Fruit fly (Drosophila melanogaster): ENCODE data around the gene elav.

Gene elav

DNA sequence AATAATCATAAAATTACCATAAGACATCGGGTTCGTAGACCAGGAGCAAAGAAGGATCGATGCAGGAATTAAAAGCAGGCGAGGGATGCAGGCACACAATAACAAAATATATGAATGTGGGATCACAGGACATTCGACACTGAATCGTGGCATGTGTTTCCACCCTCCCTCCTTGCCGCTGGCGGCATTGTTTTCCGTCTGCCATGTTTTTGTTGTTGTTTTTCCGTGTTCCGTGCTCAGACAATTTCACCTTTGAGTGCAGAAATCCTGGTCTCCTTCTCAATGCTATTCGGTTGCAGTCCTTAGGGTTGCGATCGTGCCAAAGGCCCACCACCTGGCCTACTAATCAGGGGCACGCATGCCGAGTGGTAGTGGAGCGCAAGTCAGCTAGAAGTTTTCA, 2.6 kb upstream of the elav start:
- TF ChIP-seq Pif1A (GFP tag; optimal IDR thresholded peaks at IDR 0.05), result no peak
- TF ChIP-seq CG8301 (tag; optimal IDR thresholded peaks at IDR 0.05), result no peak
- no peak for TF ChIP-seq Snoo (tag; optimal IDR thresholded peaks at IDR 0.05)
- TF ChIP-seq CG15710 (tag; optimal IDR thresholded peaks at IDR 0.05), result no peak
- TF ChIP-seq CG13204 (GFP tag; optimal IDR thresholded peaks at IDR 0.05), result no peak
- no peak for TF ChIP-seq Pif1B (GFP tag; optimal IDR thresholded peaks at IDR 0.05)
- no peak for TF ChIP-seq EcR (GFP tag; optimal IDR thresholded peaks at IDR 0.05)

DNA sequence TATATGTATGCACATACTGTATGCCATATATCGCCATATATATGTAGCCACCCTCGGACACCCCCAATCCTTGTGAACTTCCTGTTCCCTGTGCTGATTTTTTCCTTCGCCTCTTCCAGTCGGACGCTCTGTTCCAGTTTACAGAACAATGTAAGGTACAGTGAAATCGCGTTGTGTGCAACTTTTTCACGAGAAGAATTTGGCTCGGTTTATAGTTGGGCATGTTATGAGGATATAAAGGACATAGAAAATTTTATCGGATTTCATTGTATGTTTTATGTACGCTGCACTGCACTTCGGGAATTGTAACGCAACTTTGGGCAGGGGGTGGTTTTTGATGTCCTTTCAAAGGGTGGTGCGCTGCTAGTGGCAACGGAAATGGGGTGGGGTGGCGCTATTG, 1.3 kb upstream of the elav start:
- TF ChIP-seq CG15710 (tag; optimal IDR thresholded peaks at IDR 0.05) (peak; percentile 4), CG8159 (tag; optimal IDR thresholded peaks at IDR 0.05) (peak; percentile 1), CG14655 (GFP tag; optimal IDR thresholded peaks at IDR 0.05) (no peak), CG4496 (GFP tag; IDR thresholded peaks at IDR 0.05) (0 out of 3 replicates have a peak, but pooled peaks have one; percentile 33)

DNA sequence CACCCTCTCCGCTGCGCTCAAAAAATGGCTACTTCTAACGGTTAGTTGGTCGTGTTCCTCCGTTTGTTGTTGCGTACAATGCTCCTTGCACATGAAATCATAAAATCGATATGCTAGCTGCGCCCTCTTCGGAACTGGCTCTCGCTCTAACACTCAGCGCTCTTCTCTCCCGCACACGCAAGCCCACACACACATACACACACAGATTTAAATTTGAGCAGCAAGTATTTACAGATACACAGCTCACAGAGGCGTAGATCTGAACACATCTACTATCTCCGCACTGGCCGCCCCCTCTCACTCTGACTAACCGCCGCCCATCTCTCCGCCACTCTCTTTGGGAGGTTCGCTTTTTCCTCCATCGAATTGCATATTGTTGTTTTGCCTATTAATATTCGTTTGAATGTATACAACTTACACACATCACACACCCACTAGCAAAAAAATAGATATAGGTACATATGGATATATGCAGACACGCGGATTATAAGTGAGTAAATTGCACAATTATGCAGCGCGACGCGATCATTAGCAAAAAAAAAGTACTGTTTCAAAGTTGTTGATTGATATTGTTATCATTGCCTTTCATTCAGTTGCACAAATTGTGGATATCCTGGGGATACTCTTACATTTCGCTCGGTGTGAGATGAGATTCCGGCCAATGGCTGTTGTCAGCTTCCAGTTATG, 526 bp downstream of the elav start:
- TF ChIP-seq CG4496 (GFP tag; IDR thresholded peaks at IDR 0.05) (peak; percentile 87), CG8301 (tag; optimal IDR thresholded peaks at IDR 0.05) (peak; percentile 23), CG12605 (GFP tag; IDR thresholded peaks at IDR 0.05) (peak; percentile 66; the same call in 1 of the 2 replicates), CG17806 (tag; optimal IDR thresholded peaks at IDR 0.05) (peak; percentile 19), rn (GFP tag; IDR thresholded peaks at IDR 0.05) (no peak), CG8159 (tag; optimal IDR thresholded peaks at IDR 0.05) (peak; percentile 45), Ets98B (GFP tag; IDR thresholded peaks at IDR 0.05) (peak; percentile 92), Pif1A (GFP tag; optimal IDR thresholded peaks at IDR 0.05) (peak; percentile 69), EcR (GFP tag; optimal IDR thresholded peaks at IDR 0.05) (peak; percentile 49), Pif1B (GFP tag; optimal IDR thresholded peaks at IDR 0.05) (peak; percentile 48), CG32121 (GFP tag; IDR thresholded peaks at IDR 0.05) (peak; percentile 85), Snoo (tag; optimal IDR thresholded peaks at IDR 0.05) (peak; percentile 63), CG9948 (tag; optimal IDR thresholded peaks at IDR 0.05) (peak; percentile 27), D1 (tag; optimal IDR thresholded peaks at IDR 0.05) (no peak), fd96Ca (GFP tag; IDR thresholded peaks at IDR 0.05) (peak; percentile 88), CG15710 (tag; optimal IDR thresholded peaks at IDR 0.05) (peak; percentile 35), CG14655 (GFP tag; optimal IDR thresholded peaks at IDR 0.05) (peak; percentile 58), CG13204 (GFP tag; optimal IDR thresholded peaks at IDR 0.05) (peak; percentile 56), CG10348 (GFP tag; IDR thresholded peaks at IDR 0.05) (peak; percentile 30; the same call in 1 of the 2 replicates), gl (tag; optimal IDR thresholded peaks at IDR 0.05) (peak; percentile 24), CG34367 (tag; optimal IDR thresholded peaks at IDR 0.05) (peak; percentile 54)

DNA sequence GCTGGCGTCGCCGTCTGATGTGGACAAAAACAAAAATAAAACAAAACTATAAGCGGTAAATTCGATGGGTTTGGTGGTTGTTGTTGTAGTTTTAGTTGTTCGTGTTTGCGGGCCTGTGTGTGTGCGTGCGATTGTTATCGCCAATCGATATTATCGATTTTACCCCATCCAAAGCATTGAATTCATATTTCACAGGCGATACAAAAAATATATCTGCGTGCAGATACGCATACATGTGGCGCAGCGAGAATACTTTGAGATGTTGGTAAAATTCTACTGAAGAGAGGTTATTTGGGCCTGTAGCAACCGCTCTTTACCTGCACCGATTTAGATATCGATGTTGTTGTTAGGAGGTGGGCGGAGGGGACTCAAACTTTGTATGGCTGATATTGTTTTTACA, 1.3 kb downstream of the elav start:
- TF ChIP-seq CG32121 (GFP tag; IDR thresholded peaks at IDR 0.05) (no peak), CG12605 (GFP tag; IDR thresholded peaks at IDR 0.05) (no peak), CG8159 (tag; optimal IDR thresholded peaks at IDR 0.05) (no peak), Pif1B (GFP tag; optimal IDR thresholded peaks at IDR 0.05) (no peak), rn (GFP tag; IDR thresholded peaks at IDR 0.05) (no peak), CG14655 (GFP tag; optimal IDR thresholded peaks at IDR 0.05) (no peak), CG17806 (tag; optimal IDR thresholded peaks at IDR 0.05) (no peak), fd96Ca (GFP tag; IDR thresholded peaks at IDR 0.05) (no peak), EcR (GFP tag; optimal IDR thresholded peaks at IDR 0.05) (no peak), gl (tag; optimal IDR thresholded peaks at IDR 0.05) (no peak), CG34367 (tag; optimal IDR thresholded peaks at IDR 0.05) (no peak), CG9948 (tag; optimal IDR thresholded peaks at IDR 0.05) (no peak), CG10348 (GFP tag; IDR thresholded peaks at IDR 0.05) (no peak), Pif1A (GFP tag; optimal IDR thresholded peaks at IDR 0.05) (no peak), CG15710 (tag; optimal IDR thresholded peaks at IDR 0.05) (no peak), CG13204 (GFP tag; optimal IDR thresholded peaks at IDR 0.05) (no peak), Ets98B (GFP tag; IDR thresholded peaks at IDR 0.05) (no peak), Snoo (tag; optimal IDR thresholded peaks at IDR 0.05) (no peak), CG4496 (GFP tag; IDR thresholded peaks at IDR 0.05) (no peak)

DNA sequence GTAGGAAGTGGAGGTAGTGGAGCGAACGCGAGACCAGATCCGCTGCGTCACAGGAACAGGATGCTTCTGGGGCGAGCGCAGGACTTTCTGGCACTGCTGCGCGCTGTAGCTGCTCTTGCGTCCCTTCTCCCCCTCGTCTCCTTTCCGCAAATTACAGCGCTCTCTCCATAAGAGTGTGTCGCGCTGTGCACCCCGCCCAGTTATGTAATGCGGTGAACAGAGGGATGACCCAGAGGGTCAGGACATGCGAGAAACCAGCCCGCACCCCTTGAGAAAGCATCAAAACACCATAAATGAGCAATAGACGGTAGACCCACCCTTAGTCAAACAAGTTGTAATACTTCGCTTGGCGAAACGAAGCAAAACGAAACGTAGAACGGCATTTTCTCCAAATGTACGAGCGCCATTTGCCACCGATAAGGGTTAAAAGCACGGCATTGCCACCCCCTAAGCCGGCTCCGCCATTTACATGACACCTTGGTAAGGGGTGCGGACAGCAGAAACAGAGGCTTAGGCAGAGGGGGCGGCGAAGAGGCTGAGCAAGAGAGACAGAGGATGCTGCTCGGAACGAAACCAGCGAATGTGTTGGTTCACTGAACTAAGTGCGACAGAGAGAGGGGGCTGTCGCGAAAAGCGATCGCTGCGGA, 2.7 kb downstream of the elav start:
- TF ChIP-seq CG4496 (GFP tag; IDR thresholded peaks at IDR 0.05), result no peak
- TF ChIP-seq EcR (GFP tag; optimal IDR thresholded peaks at IDR 0.05), result peak; percentile 33

DNA sequence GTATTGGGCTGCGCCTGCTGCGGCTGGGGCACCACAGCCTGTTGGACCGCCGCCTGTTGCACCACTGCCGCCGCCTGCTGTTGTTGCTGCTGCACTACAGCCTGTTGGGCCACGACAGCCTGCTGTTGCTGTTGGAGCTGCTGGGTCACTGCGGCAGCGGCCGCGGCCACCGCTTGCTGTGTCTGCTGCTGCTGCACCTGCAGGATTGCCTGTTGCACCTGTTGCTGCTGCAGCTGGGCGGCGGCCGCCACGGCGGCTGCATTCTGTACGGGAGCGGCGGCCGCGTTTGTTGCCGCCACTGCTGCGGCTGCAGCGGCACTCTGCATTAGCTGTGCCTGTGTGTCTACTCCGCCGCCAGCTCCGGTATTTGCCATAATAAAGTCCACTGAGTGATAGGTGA, 4.2 kb downstream of the elav start:
- TF ChIP-seq fd96Ca (GFP tag; IDR thresholded peaks at IDR 0.05) (no peak), CG17806 (tag; optimal IDR thresholded peaks at IDR 0.05) (no peak), D1 (tag; optimal IDR thresholded peaks at IDR 0.05) (no peak), CG8301 (tag; optimal IDR thresholded peaks at IDR 0.05) (no peak), CG32121 (GFP tag; IDR thresholded peaks at IDR 0.05) (no peak), CG14655 (GFP tag; optimal IDR thresholded peaks at IDR 0.05) (no peak), CG4496 (GFP tag; IDR thresholded peaks at IDR 0.05) (no peak), Snoo (tag; optimal IDR thresholded peaks at IDR 0.05) (no peak), CG12605 (GFP tag; IDR thresholded peaks at IDR 0.05) (no peak), CG34367 (tag; optimal IDR thresholded peaks at IDR 0.05) (no peak), Pif1B (GFP tag; optimal IDR thresholded peaks at IDR 0.05) (no peak), rn (GFP tag; IDR thresholded peaks at IDR 0.05) (no peak), CG9948 (tag; optimal IDR thresholded peaks at IDR 0.05) (no peak), EcR (GFP tag; optimal IDR thresholded peaks at IDR 0.05) (no peak), gl (tag; optimal IDR thresholded peaks at IDR 0.05) (no peak), Pif1A (GFP tag; optimal IDR thresholded peaks at IDR 0.05) (no peak), CG15710 (tag; optimal IDR thresholded peaks at IDR 0.05) (no peak), CG13204 (GFP tag; optimal IDR thresholded peaks at IDR 0.05) (no peak), CG10348 (GFP tag; IDR thresholded peaks at IDR 0.05) (no peak)

Data from whole organism, pupa.